Fruit fly (Drosophila melanogaster) whole organism, embryonic: ENCODE results near the gene Mst98Cb.

Experiments used
- Bdp1 ChIP-seq: fragments of 200-800 bp; sonication (Bioruptor generic); optimal IDR thresholded peaks from 3 replicates; lab custom pipeline; 2016; ENCODE audit warnings: missing biosample characterization, missing genetic modification characterization
- CG10431 ChIP-seq: fragments of 200-800 bp; sonication (Bioruptor generic); optimal IDR thresholded peaks from 3 replicates; lab custom pipeline; 2018; ENCODE audit warnings: missing biosample characterization, mild to moderate bottlenecking, missing genetic modification characterization
- CG10543 ChIP-seq: fragments of 200-800 bp; sonication (Bioruptor generic); optimal IDR thresholded peaks from 3 replicates; lab custom pipeline; 2017; ENCODE audit warnings: missing biosample characterization, mild to moderate bottlenecking, missing genetic modification characterization, moderate library complexity
- CG12659 ChIP-seq: fragments of 200-800 bp; sonication (Bioruptor generic); optimal IDR thresholded peaks from 3 replicates; lab custom pipeline; 2017; ENCODE audit warnings: mild to moderate bottlenecking, missing biosample characterization, missing genetic modification reagents, missing genetic modification characterization
- CG1603 ChIP-seq: fragments of 200-800 bp; sonication (Bioruptor generic); optimal IDR thresholded peaks from 2 replicates; lab custom pipeline; 2019; ENCODE audit warnings: missing biosample characterization, mild to moderate bottlenecking, missing genetic modification characterization, moderate library complexity
- CG1647 ChIP-seq: fragments of 200-800 bp; sonication (Bioruptor generic); optimal IDR thresholded peaks from 3 replicates; lab custom pipeline; 2016; ENCODE audit warnings: missing biosample characterization, missing genetic modification characterization
- CG16863 ChIP-seq: fragments of 200-800 bp; sonication (Bioruptor generic); optimal IDR thresholded peaks from 3 replicates; lab custom pipeline; 2016; ENCODE audit warnings: missing biosample characterization, missing genetic modification characterization
- CG17912 ChIP-seq: fragments of 200-800 bp; sonication (Bioruptor generic); optimal IDR thresholded peaks from 2 replicates; lab custom pipeline; 2018; ENCODE audit warnings: missing biosample characterization, mild to moderate bottlenecking, missing genetic modification characterization
- CG18476 ChIP-seq: fragments of 200-800 bp; sonication (Bioruptor generic); optimal IDR thresholded peaks from 2 replicates; lab custom pipeline; 2016; ENCODE audit warnings: missing biosample characterization, mild to moderate bottlenecking, missing genetic modification characterization
- CG34376 ChIP-seq: fragments of 200-800 bp; sonication (Bioruptor generic); optimal IDR thresholded peaks from 2 replicates; lab custom pipeline; 2018; ENCODE audit warnings: missing biosample characterization, mild to moderate bottlenecking, missing genetic modification characterization
- CG5180 ChIP-seq: fragments of 200-800 bp; sonication (Bioruptor generic); optimal IDR thresholded peaks from 3 replicates; lab custom pipeline; 2017; ENCODE audit warnings: missing biosample characterization, missing genetic modification characterization, mild to moderate bottlenecking, moderate library complexity, missing genetic modification reagents
- CG6689 ChIP-seq: fragments of 200-800 bp; sonication (Bioruptor generic); IDR thresholded peaks from 2 replicates; pipeline ENCODE4 v1.3.6; 2022; ENCODE audit warnings: missing biosample characterization, missing genetic modification characterization
- CG8089 ChIP-seq: fragments of 200-800 bp; sonication (Bioruptor generic); optimal IDR thresholded peaks from 3 replicates; lab custom pipeline; 2016; ENCODE audit warnings: missing biosample characterization, missing genetic modification characterization
- CG8765 ChIP-seq: fragments of 200-800 bp; sonication (Bioruptor generic); IDR thresholded peaks from 2 replicates; pipeline ENCODE4 v1.3.6; 2022; ENCODE audit warnings: missing biosample characterization, missing genetic modification characterization
- CG9817 ChIP-seq: fragments of 200-800 bp; sonication (Bioruptor generic); optimal IDR thresholded peaks from 2 replicates; lab custom pipeline; 2018; ENCODE audit warnings: missing biosample characterization, mild to moderate bottlenecking, missing genetic modification characterization, moderate library complexity
- CG9876 ChIP-seq: fragments of 200-800 bp; sonication (Bioruptor generic); optimal IDR thresholded peaks from 2 replicates; lab custom pipeline; 2016; ENCODE audit warnings: missing biosample characterization, missing genetic modification characterization
- CTCF ChIP-seq: fragments of 200-800 bp; sonication (Bioruptor generic); optimal IDR thresholded peaks from 2 replicates; lab custom pipeline; 2017; ENCODE audit warnings: missing biosample characterization, mild to moderate bottlenecking, missing genetic modification characterization, moderate library complexity
- Chrac-16 ChIP-seq: fragments of 200-800 bp; sonication (Bioruptor generic); optimal IDR thresholded peaks from 3 replicates; lab custom pipeline; 2016; ENCODE audit warnings: missing biosample characterization, missing genetic modification characterization
- Dad ChIP-seq: fragments of 200-800 bp; sonication (Bioruptor generic); optimal IDR thresholded peaks from 3 replicates; lab custom pipeline; 2016; ENCODE audit warnings: missing biosample characterization, missing genetic modification characterization
- Dbx ChIP-seq: fragments of 200-800 bp; sonication (Bioruptor generic); IDR thresholded peaks from 3 replicates; pipeline ENCODE4 v1.3.6; 2022; ENCODE audit warnings: missing biosample characterization, missing genetic modification characterization
- Deaf1 ChIP-seq: fragments of 200-800 bp; optimal IDR thresholded peaks from 3 replicates; lab custom pipeline; 2019; ENCODE audit warnings: missing biosample characterization, mild to moderate bottlenecking, missing genetic modification characterization, moderate library complexity
- Dip3 ChIP-seq: fragments of 200-800 bp; sonication (Bioruptor generic); optimal IDR thresholded peaks from 3 replicates; lab custom pipeline; 2016; ENCODE audit warnings: missing biosample characterization, missing genetic modification characterization
- Doc2 ChIP-seq: fragments of 200-800 bp; sonication (Bioruptor generic); IDR thresholded peaks from 2 replicates; pipeline ENCODE4 v1.3.6; 2022; ENCODE audit warnings: missing biosample characterization, missing genetic modification characterization
- Dp ChIP-seq: fragments of 200-800 bp; sonication (Bioruptor generic); optimal IDR thresholded peaks from 2 replicates; lab custom pipeline; 2018; ENCODE audit warnings: missing biosample characterization, mild to moderate bottlenecking, missing genetic modification characterization, moderate library complexity
- Eip74EF ChIP-seq, 2 experiments: fragments of 200-800 bp in 1 of 2; fragments of >200 bp in 1 of 2; sonication (Bioruptor generic) in 1 of 2; optimal IDR thresholded peaks; 2 replicates each; lab custom pipeline; 2017 to 2019; ENCODE audit warnings: missing biosample characterization in 2 of 2, missing genetic modification characterization in 2 of 2, mild to moderate bottlenecking in 1 of 2, moderate library complexity in 1 of 2
- Kr ChIP-seq: fragments of 200-800 bp; sonication (Bioruptor generic); optimal IDR thresholded peaks from 2 replicates; lab custom pipeline; 2017; ENCODE audit warnings: missing biosample characterization, mild to moderate bottlenecking, missing genetic modification characterization
- Mad ChIP-seq: fragments of 200-800 bp; sonication (Bioruptor generic); optimal IDR thresholded peaks from 2 replicates; lab custom pipeline; 2016; ENCODE audit warnings: missing biosample characterization, missing genetic modification characterization
- Opbp ChIP-seq: fragments of 200-800 bp; sonication (Bioruptor generic); IDR thresholded peaks from 3 replicates; pipeline ENCODE4 v1.3.6; 2022; ENCODE audit warnings: missing biosample characterization, missing genetic modification characterization; ENCODE audit not compliant: partially characterized antibody
- Pdp1 ChIP-seq, 2 experiments: fragments of 200-800 bp; sonication (Bioruptor generic); optimal IDR thresholded peaks; 3 replicates each; lab custom pipeline; 2016; ENCODE audit warnings: missing biosample characterization in 2 of 2, missing genetic modification characterization in 2 of 2, mild to moderate bottlenecking in 1 of 2, moderate library complexity in 1 of 2
- Rfx ChIP-seq: fragments of 200-800 bp; sonication (Bioruptor generic); IDR thresholded peaks from 2 replicates; pipeline ENCODE4 v1.3.6; 2022; ENCODE audit warnings: missing biosample characterization, missing genetic modification characterization
- Six4 ChIP-seq: fragments of 200-800 bp; sonication (Bioruptor generic); optimal IDR thresholded peaks from 2 replicates; lab custom pipeline; 2016; ENCODE audit warnings: missing biosample characterization, missing genetic modification characterization
- Usf ChIP-seq: fragments of 200-800 bp; sonication (Bioruptor generic); optimal IDR thresholded peaks from 2 replicates; lab custom pipeline; 2017; ENCODE audit warnings: missing genotype, missing biosample characterization, missing genetic modification characterization
- abd-A ChIP-seq: fragments of 200-800 bp; sonication (Bioruptor generic); optimal IDR thresholded peaks from 3 replicates; lab custom pipeline; 2019; ENCODE audit warnings: missing biosample characterization, mild to moderate bottlenecking, missing genetic modification characterization, moderate library complexity
- ato ChIP-seq: fragments of 200-800 bp; sonication (Bioruptor generic); IDR thresholded peaks from 2 replicates; pipeline ENCODE4 v1.3.6; 2022; ENCODE audit warnings: missing biosample characterization, missing genetic modification characterization; ENCODE audit not compliant: partially characterized antibody
- chm ChIP-seq: fragments of 200-800 bp; sonication (Bioruptor generic); IDR thresholded peaks from 2 replicates; pipeline ENCODE4 v1.3.6; 2022; ENCODE audit warnings: missing biosample characterization, missing genetic modification characterization
- dan ChIP-seq: fragments of 200-800 bp; sonication (Bioruptor generic); IDR thresholded peaks from 2 replicates; pipeline ENCODE4 v1.3.6; 2022; ENCODE audit warnings: missing biosample characterization, missing genetic modification characterization
- gcm ChIP-seq: fragments of 200-800 bp; sonication (Bioruptor generic); optimal IDR thresholded peaks from 2 replicates; lab custom pipeline; 2019; ENCODE audit warnings: missing biosample characterization, mild to moderate bottlenecking, missing genetic modification characterization, moderate library complexity
- gfzf ChIP-seq: fragments of 200-800 bp; sonication (Bioruptor generic); optimal IDR thresholded peaks from 2 replicates; lab custom pipeline; 2016; ENCODE audit warnings: missing biosample characterization, mild to moderate bottlenecking, missing genetic modification characterization, moderate library complexity
- jumu ChIP-seq: fragments of 200-800 bp; sonication (Bioruptor generic); optimal IDR thresholded peaks from 3 replicates; lab custom pipeline; 2016; ENCODE audit warnings: missing biosample characterization, missing genetic modification characterization
- klu ChIP-seq: fragments of 200-800 bp; sonication (Bioruptor generic); IDR thresholded peaks from 2 replicates; pipeline ENCODE4 v1.3.6; 2022; ENCODE audit warnings: missing biosample characterization, missing genetic modification characterization
- mirr ChIP-seq: fragments of 200-800 bp; sonication (Bioruptor generic); optimal IDR thresholded peaks from 3 replicates; lab custom pipeline; 2018; ENCODE audit warnings: missing biosample characterization, mild to moderate bottlenecking, missing genetic modification characterization
- otp ChIP-seq: fragments of 200-800 bp; sonication (Bioruptor generic); IDR thresholded peaks from 3 replicates; pipeline ENCODE4, ENCODE4 v1.3.6; 2022; ENCODE audit warnings: missing biosample characterization, missing genetic modification characterization
- p53 ChIP-seq: fragments of 200-800 bp; sonication (Bioruptor generic); optimal IDR thresholded peaks from 2 replicates; lab custom pipeline; 2016; ENCODE audit warnings: missing biosample characterization, missing genetic modification characterization
- peb ChIP-seq: fragments of 200-800 bp; sonication (Bioruptor generic); IDR thresholded peaks from 2 replicates; pipeline ENCODE4 v1.3.6; 2022; ENCODE audit warnings: missing biosample characterization, missing genetic modification characterization
- sd ChIP-seq: fragments of 200-800 bp; sonication (Bioruptor generic); optimal IDR thresholded peaks from 3 replicates; lab custom pipeline; 2018; ENCODE audit warnings: missing biosample characterization, mild to moderate bottlenecking, missing genetic modification characterization, moderate library complexity
- slp2 ChIP-seq: fragments of 200-800 bp; sonication (Bioruptor generic); optimal IDR thresholded peaks from 2 replicates; lab custom pipeline; 2016; ENCODE audit warnings: missing biosample characterization, missing genetic modification characterization
- ssp ChIP-seq: fragments of 200-800 bp; sonication (Bioruptor generic); IDR thresholded peaks from 2 replicates; pipeline ENCODE4 v1.3.6; 2022; ENCODE audit warnings: missing biosample characterization, missing genetic modification characterization
- stwl ChIP-seq: fragments of 200-800 bp; sonication (Bioruptor generic); optimal IDR thresholded peaks from 3 replicates; lab custom pipeline; 2018; ENCODE audit warnings: missing biosample characterization, mild to moderate bottlenecking, missing genetic modification characterization, moderate library complexity
- unpg ChIP-seq: fragments of 200-800 bp; sonication (Bioruptor generic); optimal IDR thresholded peaks from 3 replicates; lab custom pipeline; 2018; ENCODE audit warnings: missing biosample characterization, mild to moderate bottlenecking, missing genetic modification characterization, moderate library complexity
- zfh1 ChIP-seq: fragments of 200-800 bp; sonication (Bioruptor generic); IDR thresholded peaks from 3 replicates; pipeline ENCODE4 v1.3.6; 2022; ENCODE audit warnings: missing biosample characterization, missing genetic modification characterization
- zfh2 ChIP-seq: fragments of 200-800 bp; sonication (Bioruptor generic); optimal IDR thresholded peaks from 2 replicates; lab custom pipeline; 2016; ENCODE audit warnings: missing biosample characterization, missing genetic modification characterization

The Mst98Cb gene

DNA sequence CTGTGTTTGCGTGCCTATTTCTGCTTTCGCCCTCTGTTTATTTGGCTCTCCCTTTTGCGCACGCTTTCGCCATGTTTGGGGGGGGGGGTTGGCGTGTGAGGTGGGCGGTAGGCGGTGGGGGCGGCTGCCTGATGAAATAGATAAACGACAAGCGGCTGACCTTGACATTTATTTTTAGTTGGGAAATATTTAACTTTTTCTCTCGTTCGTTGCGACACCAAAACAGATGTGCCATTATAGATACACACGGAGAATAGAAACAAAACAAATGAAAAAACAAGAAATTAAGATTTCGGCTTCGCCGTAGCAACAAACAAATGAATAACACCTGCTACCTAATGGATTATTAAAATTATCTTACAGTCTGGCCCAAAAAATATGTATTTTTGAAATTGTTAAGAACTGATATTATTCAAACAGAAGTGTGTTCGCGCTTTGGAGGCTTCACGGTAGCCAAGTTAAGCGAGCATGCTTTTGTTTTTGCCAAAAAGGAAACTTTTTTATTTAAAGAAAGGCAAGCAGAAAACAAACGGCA lies 39.6 kb downstream of the Mst98Cb start (continued):
- TF ChIP-seq Pdp1 (GFP tag; optimal IDR thresholded peaks at IDR 0.05; lab: Kevin White, UChicago) (peak in 1 of 2 experiments; percentile 26), CG1603 (tag; lab: Kevin White, UChicago) (peak; percentile 4), Dp (GFP tag; lab: Kevin White, UChicago) (no peak), mirr (GFP tag; lab: Kevin White, UChicago) (peak; percentile 51), Eip74EF (GFP tag; optimal IDR thresholded peaks at IDR 0.05; lab: Kevin White, UChicago) (peak in 1 of 2 experiments; percentile 9), Deaf1 (tag; lab: Kevin White, UChicago) (peak; percentile 15), ssp (GFP tag; lab: Robert Waterston, UW) (no peak), Dbx (GFP tag; lab: Robert Waterston, UW) (peak; percentile 71; the same call in 2 of the 3 replicates), otp (GFP tag; lab: Robert Waterston, UW) (no peak), ato (GFP tag; lab: Robert Waterston, UW) (no peak), Usf (GFP tag; lab: Kevin White, UChicago) (peak; percentile 17), sd (tag; lab: Kevin White, UChicago) (peak; percentile 84), CG5180 (no peak), gfzf (no peak), CG10431 (GFP tag; lab: Kevin White, UChicago) (no peak), CG16863 (GFP tag; lab: Kevin White, UChicago) (peak; percentile 33), peb (GFP tag; lab: Robert Waterston, UW) (0 out of 2 replicates have a peak, but pooled peaks have one; percentile 26), stwl (tag; lab: Kevin White, UChicago) (no peak), Rfx (GFP tag; lab: Robert Waterston, UW) (peak; percentile 88), unpg (GFP tag; lab: Kevin White, UChicago) (peak; percentile 70), CG12659 (GFP tag; lab: Kevin White, UChicago) (peak; percentile 79), p53 (GFP tag; lab: Kevin White, UChicago) (no peak), klu (peak; percentile 38; the same call in 1 of the 2 replicates), zfh1 (GFP tag; lab: Robert Waterston, UW) (peak; percentile 36; the same call in 1 of the 3 replicates), CG18476 (peak; percentile 33), jumu (GFP tag; lab: Kevin White, UChicago) (peak; percentile 27), Chrac-16 (GFP tag; lab: Kevin White, UChicago) (peak; percentile 10), Bdp1 (GFP tag; lab: Kevin White, UChicago) (no peak), chm (GFP tag; lab: Robert Waterston, UW) (no peak), CG34376 (GFP tag; lab: Kevin White, UChicago) (peak; percentile 15), CG9817 (tag; lab: Kevin White, UChicago) (peak; percentile 41), Six4 (GFP tag; lab: Kevin White, UChicago) (peak; percentile 37), Opbp (GFP tag; lab: Robert Waterston, UW) (no peak), gcm (no peak), CG1647 (GFP tag; lab: Kevin White, UChicago) (peak; percentile 17), dan (GFP tag; lab: Robert Waterston, UW) (no peak), abd-A (tag; lab: Kevin White, UChicago) (peak; percentile 92), CG10543 (GFP tag; lab: Kevin White, UChicago) (peak; percentile 84), Dip3 (GFP tag; lab: Kevin White, UChicago) (peak; percentile 49), CG8765 (GFP tag; lab: Robert Waterston, UW) (no peak), CG9876 (GFP tag; lab: Kevin White, UChicago) (no peak), CG8089 (GFP tag; lab: Kevin White, UChicago) (no peak), Kr (GFP tag; lab: Kevin White, UChicago) (no peak), zfh2 (GFP tag; lab: Kevin White, UChicago) (peak; percentile 64), slp2 (GFP tag; lab: Kevin White, UChicago) (no peak), Doc2 (GFP tag; lab: Robert Waterston, UW) (no peak), Mad (GFP tag; lab: Kevin White, UChicago) (peak; percentile 24), Dad (no peak), CG6689 (GFP tag; lab: Robert Waterston, UW) (peak; percentile 61), CG17912 (GFP tag; lab: Kevin White, UChicago) (no peak), CTCF (no peak)
